Worm (Caenorhabditis elegans): ENCODE results near the gene K08A2.2.

The K08A2.2 gene

DNA sequence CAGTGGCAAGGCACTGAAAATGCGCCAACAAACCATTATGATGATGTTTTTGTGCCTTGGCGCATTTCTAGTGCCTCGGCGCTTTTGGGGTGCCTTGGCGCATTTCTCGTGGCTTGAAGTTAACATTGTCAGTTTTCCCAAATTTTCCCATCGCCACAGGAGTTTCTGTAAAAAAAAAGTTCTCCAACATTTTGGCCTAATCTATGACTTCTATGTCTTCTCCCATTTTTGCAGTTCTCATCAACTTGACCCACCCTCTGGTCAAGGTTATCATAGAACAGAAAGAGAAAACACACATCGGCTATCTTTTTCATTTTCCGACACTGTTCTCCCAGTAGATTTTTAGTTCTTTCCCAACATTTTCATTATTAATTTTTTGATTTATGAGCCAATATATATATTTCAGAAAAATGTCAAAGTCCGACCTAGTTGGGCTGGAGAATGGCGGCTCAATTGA, 47.1 kb downstream of the K08A2.2 start, which contains the start of the genes B0454.26 and B0454.5:
TSS of gene B0454.26 (minus strand) at position 101 of the 457 bp plus-strand sequence.
TSS of gene B0454.5 (plus strand) at position 407 of the 457 bp plus-strand sequence.
- TF ChIP-seq aly-1 (tag; optimal IDR thresholded peaks at IDR 0.05) (no peak), hmg-4 (GFP tag; optimal IDR thresholded peaks at IDR 0.05) (no peak)

ce11 chrII:3043358-3043757, 52.0 kb downstream of the K08A2.2 start, which contains the start of gene B0454.8:
B0454.8 (minus strand) TSS chrII:3043458.
- TF ChIP-seq flt-1 (GFP tag; IDR thresholded peaks at IDR 0.05) (no peak), tbx-37 (GFP tag; conservative IDR thresholded peaks at IDR 0.05) (no peak), hnd-1 (tag; optimal IDR thresholded peaks at IDR 0.05) (no peak), hmbx-1 (tag; optimal IDR thresholded peaks at IDR 0.05) (no peak), tbx-11 (GFP tag; IDR thresholded peaks at IDR 0.05) (no peak), sea-1 (GFP tag; conservative IDR thresholded peaks at IDR 0.05) (no peak), B0310.2 (tag; optimal IDR thresholded peaks at IDR 0.05) (no peak), aly-1 (tag; optimal IDR thresholded peaks at IDR 0.05) (no peak), ceh-36 (tag; optimal IDR thresholded peaks at IDR 0.05) (no peak), ceh-13 (GFP tag; optimal IDR thresholded peaks at IDR 0.05) (no peak), F13C5.2 (tag; optimal IDR thresholded peaks at IDR 0.05) (no peak), scrt-1 (GFP tag; IDR thresholded peaks at IDR 0.05) (no peak), ama-1 (optimal IDR thresholded peaks at IDR 0.05) (no peak), hmg-4 (GFP tag; optimal IDR thresholded peaks at IDR 0.05) (no peak), pes-1 (GFP tag; IDR thresholded peaks at IDR 0.05) (no peak)

Measured in whole organism, early embryonic.